Worm (Caenorhabditis elegans) whole organism, midembryonic: ENCODE data around the gene F13B12.2.

Experiments
- flt-1 ChIP-seq: fragments of 200-800 bp; sonication (Bioruptor generic); IDR thresholded peaks from 2 replicates; pipeline ENCODE4 v1.3.6; 2022; ENCODE audit warnings: missing genetic modification characterization, missing compliant biosample characterization
- klf-2 ChIP-seq: fragments of 200-800 bp; sonication (Bioruptor generic); conservative IDR thresholded peaks from 2 replicates; pipeline ENCODE4 v1.3.6; 2022; ENCODE audit warnings: missing genetic modification reagents, missing genetic modification characterization, missing compliant biosample characterization
- ref-1 ChIP-seq: fragments of 200-800 bp; sonication (Bioruptor generic); conservative IDR thresholded peaks from 2 replicates; pipeline ENCODE4 v1.3.6; 2022; ENCODE audit warnings: missing genetic modification reagents, missing genetic modification characterization, missing compliant biosample characterization
- tab-1 ChIP-seq: fragments of 200-800 bp; sonication (Bioruptor generic); IDR thresholded peaks from 2 replicates; pipeline ENCODE4 v1.3.6; 2022; ENCODE audit warnings: missing genetic modification characterization, missing compliant biosample characterization

- no peak for TF ChIP-seq ref-1 (GFP tag; lab: Robert Waterston, UW)
- TF ChIP-seq tab-1 (GFP tag; lab: Robert Waterston, UW) = no peak
- no peak for TF ChIP-seq flt-1
- no peak for TF ChIP-seq klf-2 (GFP tag; lab: Robert Waterston, UW)
Measured at ce11 chrIV:10380626-10381025, 48.3 kb downstream of the F13B12.2 start.
